Worm (Caenorhabditis elegans): ENCODE data around the gene F44F4.3.

Gene F44F4.3

DNA sequence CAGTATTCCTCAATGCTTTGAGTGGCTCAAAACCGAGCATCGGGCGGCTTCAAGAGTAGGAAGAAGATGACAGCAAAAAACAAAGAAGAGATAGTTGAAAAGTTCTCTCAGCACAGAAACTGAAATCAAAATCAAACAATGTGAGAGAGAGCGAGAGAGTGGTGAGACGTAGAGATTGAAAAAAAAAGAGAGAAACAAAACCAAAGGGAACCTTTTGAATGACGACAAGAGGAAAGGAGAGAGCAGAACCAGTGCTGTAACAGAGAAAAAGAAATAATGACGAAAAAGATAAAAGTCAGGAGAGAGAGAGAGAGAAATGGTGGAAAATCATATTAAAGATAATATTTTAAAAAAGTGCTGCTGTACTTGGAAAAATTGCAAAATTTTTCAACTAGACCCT is 18.5 kb downstream of the F44F4.3 start (continued):
- TF ChIP-seq lin-1 (GFP tag; IDR thresholded peaks at IDR 0.05) (no peak), dpl-1 (GFP tag; optimal IDR thresholded peaks at IDR 0.05) (no peak), daf-12 (tag; optimal IDR thresholded peaks at IDR 0.05) (no peak), nhr-77 (tag; optimal IDR thresholded peaks at IDR 0.05) (peak; percentile 19), ZK337.2 (GFP tag; IDR thresholded peaks at IDR 0.05) (no peak), ces-1 (GFP tag; optimal IDR thresholded peaks at IDR 0.05) (no peak), Y48G9A.11 (GFP tag; IDR thresholded peaks at IDR 0.05) (no peak), ztf-11 (tag; optimal IDR thresholded peaks at IDR 0.05) (no peak), D1046.2 (GFP tag; IDR thresholded peaks at IDR 0.05) (no peak), arid-1 (GFP tag; conservative IDR thresholded peaks at IDR 0.05) (no peak), fos-1 (tag; optimal IDR thresholded peaks at IDR 0.05) (no peak), mxl-2 (GFP tag; conservative IDR thresholded peaks at IDR 0.05) (no peak), ceh-28 (tag; optimal IDR thresholded peaks at IDR 0.05) (no peak), dve-1 (tag; optimal IDR thresholded peaks at IDR 0.05; ENCODE audit: insufficient read depth) (peak; percentile 82), mep-1 (tag; optimal IDR thresholded peaks at IDR 0.05) (peak; percentile 29), daf-16 (GFP tag; optimal IDR thresholded peaks at IDR 0.05) (no peak), daf-16 (tag; optimal IDR thresholded peaks at IDR 0.05) (peak; percentile 44), F37D6.2 (tag; optimal IDR thresholded peaks at IDR 0.05) (no peak), nhr-42 (GFP tag; IDR thresholded peaks at IDR 0.05) (no peak), ama-1 (optimal IDR thresholded peaks at IDR 0.05) (no peak), F26F4.8 (GFP tag; conservative IDR thresholded peaks at IDR 0.05) (no peak), lin-13 (GFP tag; optimal IDR thresholded peaks at IDR 0.05) (no peak), spr-3 (GFP tag; optimal IDR thresholded peaks at IDR 0.05) (no peak), dmd-8 (GFP tag; IDR thresholded peaks at IDR 0.05) (no peak), T26A8.4 (GFP tag; IDR thresholded peaks at IDR 0.05) (no peak), Y75B8A.6 (GFP tag; IDR thresholded peaks at IDR 0.05) (no peak), hif-1 (tag; optimal IDR thresholded peaks at IDR 0.05) (no peak), madf-9 (GFP tag; conservative IDR thresholded peaks at IDR 0.05) (no peak), F10B5.3 (tag; optimal IDR thresholded peaks at IDR 0.05) (no peak), php-3 (GFP tag; IDR thresholded peaks at IDR 0.05) (no peak), ztf-7 (tag; optimal IDR thresholded peaks at IDR 0.05) (no peak), R02D3.7 (tag; optimal IDR thresholded peaks at IDR 0.05) (no peak), zag-1 (tag; optimal IDR thresholded peaks at IDR 0.05) (no peak), F44E2.7 (GFP tag; IDR thresholded peaks at IDR 0.05) (no peak), nhr-25 (tag; optimal IDR thresholded peaks at IDR 0.05; ENCODE audit: borderline replicate concordance, insufficient read depth) (no peak), lsy-2 (tag; optimal IDR thresholded peaks at IDR 0.05) (peak; percentile 4 to 76), tag-97 (GFP tag; IDR thresholded peaks at IDR 0.05) (no peak), aha-1 (tag) (no peak), lir-3 (tag; optimal IDR thresholded peaks at IDR 0.05) (no peak), zip-2 (tag; optimal IDR thresholded peaks at IDR 0.05) (no peak), jun-1 (tag; optimal IDR thresholded peaks at IDR 0.05) (no peak), ctbp-1 (GFP tag; IDR thresholded peaks at IDR 0.05) (no peak), F49E8.2 (tag; optimal IDR thresholded peaks at IDR 0.05; ENCODE audit: borderline replicate concordance) (no peak), nhr-11 (tag; optimal IDR thresholded peaks at IDR 0.05) (no peak), dmd-6 (GFP tag; IDR thresholded peaks at IDR 0.05) (peak; percentile 51), nhr-28 (tag; optimal IDR thresholded peaks at IDR 0.05) (peak; percentile 43), daf-8 (GFP tag; IDR thresholded peaks at IDR 0.05) (no peak), fkh-10 (GFP tag; optimal IDR thresholded peaks at IDR 0.05) (no peak), skn-1 (tag; optimal IDR thresholded peaks at IDR 0.05) (no peak), lin-15B (tag; optimal IDR thresholded peaks at IDR 0.05) (no peak)
